Fruit fly (Drosophila melanogaster) whole organism, prepupa: Measurements from ENCODE around the gene CG10550.
A peak's percentile ranks its signal among the peaks of the same experiment; 100 is the strongest.

Experiments used
- CG10631 ChIP-seq: fragments of 200-800 bp; sonication (Bioruptor generic); optimal IDR thresholded peaks from 2 replicates; lab custom pipeline; 2016; ENCODE audit warnings: missing biosample characterization, missing genetic modification characterization
- CG10669 ChIP-seq: fragments of 200-800 bp; sonication (Bioruptor generic); optimal IDR thresholded peaks from 3 replicates; lab custom pipeline; 2018; ENCODE audit warnings: missing biosample characterization, mild to moderate bottlenecking, missing genetic modification characterization, moderate library complexity
- CG11902 ChIP-seq: fragments of 200-800 bp; sonication (Bioruptor generic); optimal IDR thresholded peaks from 3 replicates; lab custom pipeline; 2016; ENCODE audit warnings: missing biosample characterization, missing genetic modification characterization
- CG15336 ChIP-seq: fragments of 200-800 bp; sonication (Bioruptor generic); IDR thresholded peaks from 2 replicates; pipeline ENCODE4 v1.3.6; 2022; ENCODE audit warnings: missing biosample characterization, missing genetic modification characterization
- CG1621 ChIP-seq: fragments of 200-800 bp; sonication (Bioruptor generic); optimal IDR thresholded peaks from 3 replicates; lab custom pipeline; 2018; ENCODE audit warnings: missing biosample characterization, mild to moderate bottlenecking, missing genetic modification characterization
- CG3032 ChIP-seq: fragments of 200-800 bp; optimal IDR thresholded peaks from 2 replicates; lab custom pipeline; 2019; ENCODE audit warnings: missing biosample characterization, mild to moderate bottlenecking, missing genetic modification characterization, moderate library complexity
- CG32006 ChIP-seq: fragments of 200-800 bp; sonication (Bioruptor generic); optimal IDR thresholded peaks from 3 replicates; lab custom pipeline; 2017; ENCODE audit warnings: missing biosample characterization, mild to moderate bottlenecking, missing genetic modification characterization
- CG6163 ChIP-seq: fragments of 200-800 bp; sonication (Bioruptor generic); IDR thresholded peaks from 3 replicates; pipeline ENCODE4 v1.3.6; 2022; ENCODE audit warnings: missing biosample characterization, missing genetic modification characterization
- CG8119 ChIP-seq: fragments of 200-800 bp; sonication (Bioruptor generic); IDR thresholded peaks from 3 replicates; pipeline ENCODE4 v1.3.6; 2022; ENCODE audit warnings: missing biosample characterization, missing genetic modification characterization
- CG8319 ChIP-seq: fragments of 200-800 bp; sonication (Bioruptor generic); optimal IDR thresholded peaks from 3 replicates; lab custom pipeline; 2016; ENCODE audit warnings: missing biosample characterization, missing genetic modification characterization
- CG9139 ChIP-seq: fragments of 200-800 bp; sonication (Bioruptor generic); optimal IDR thresholded peaks from 3 replicates; lab custom pipeline; 2017; ENCODE audit warnings: missing biosample characterization, mild to moderate bottlenecking, missing genetic modification characterization
- Eip78C ChIP-seq: fragments of 200-800 bp; sonication (Bioruptor generic); peaks from one replicate; lab custom pipeline; 2016; ENCODE audit warnings: missing biosample characterization, missing genetic modification characterization
- Eip93F ChIP-seq: fragments of 200-800 bp; sonication (Bioruptor generic); optimal IDR thresholded peaks from 2 replicates; lab custom pipeline; 2016; ENCODE audit warnings: missing biosample characterization, mild to moderate bottlenecking, missing genetic modification characterization
- Ets21C ChIP-seq: fragments of 200-800 bp; sonication (Bioruptor generic); optimal IDR thresholded peaks from 3 replicates; lab custom pipeline; 2016; ENCODE audit warnings: missing biosample characterization, missing genetic modification characterization
- Ets96B ChIP-seq: fragments of 200-800 bp; optimal IDR thresholded peaks from 2 replicates; lab custom pipeline; 2019; ENCODE audit warnings: missing biosample characterization, mild to moderate bottlenecking, missing genetic modification characterization, moderate library complexity
- Hr39 ChIP-seq: fragments of 200-800 bp; sonication (Bioruptor generic); optimal IDR thresholded peaks from 2 replicates; lab custom pipeline; 2016; ENCODE audit warnings: missing biosample characterization, missing genetic modification characterization
- Smox ChIP-seq: fragments of 200-800 bp; sonication (Bioruptor generic); optimal IDR thresholded peaks from 3 replicates; lab custom pipeline; 2016; ENCODE audit warnings: missing biosample characterization, missing genetic modification characterization
- Sox14 ChIP-seq: fragments of 200-800 bp; sonication (Bioruptor generic); optimal IDR thresholded peaks from 3 replicates; lab custom pipeline; 2016; ENCODE audit warnings: missing biosample characterization, missing genetic modification characterization
- Sox15 ChIP-seq: fragments of 200-800 bp; sonication (Bioruptor generic); optimal IDR thresholded peaks from 3 replicates; lab custom pipeline; 2016; ENCODE audit warnings: missing biosample characterization, missing genetic modification characterization
- acj6 ChIP-seq: fragments of 200-800 bp; sonication (Bioruptor generic); optimal IDR thresholded peaks from 3 replicates; lab custom pipeline; 2016; ENCODE audit warnings: missing biosample characterization, missing genetic modification characterization
- dac ChIP-seq: fragments of 200-800 bp; sonication (Bioruptor generic); optimal IDR thresholded peaks from 2 replicates; lab custom pipeline; 2017; ENCODE audit warnings: missing biosample characterization, mild to moderate bottlenecking, missing genetic modification characterization
- eg ChIP-seq: fragments of 200-800 bp; sonication (Bioruptor generic); IDR thresholded peaks from 3 replicates; pipeline ENCODE4 v1.3.6; 2022; ENCODE audit warnings: missing biosample characterization, missing genetic modification characterization
- esn ChIP-seq: fragments of 200-800 bp; sonication (Bioruptor generic); optimal IDR thresholded peaks from 2 replicates; lab custom pipeline; 2016; ENCODE audit warnings: missing biosample characterization, mild to moderate bottlenecking, missing genetic modification characterization, moderate library complexity
- lz ChIP-seq: fragments of 200-800 bp; sonication (Bioruptor generic); optimal IDR thresholded peaks from 3 replicates; lab custom pipeline; 2016; ENCODE audit warnings: missing biosample characterization, missing genetic modification characterization
- pdm3 ChIP-seq: fragments of 200-800 bp; sonication (Bioruptor generic); optimal IDR thresholded peaks from 3 replicates; lab custom pipeline; 2016; ENCODE audit warnings: missing biosample characterization, missing genetic modification characterization
- salr ChIP-seq, 2 experiments: fragments of 200-800 bp; sonication (Bioruptor generic); optimal IDR thresholded peaks; 3 replicates each; lab custom pipeline; 2016 to 2018; ENCODE audit warnings: missing biosample characterization in 2 of 2, missing genetic modification characterization in 2 of 2, mild to moderate bottlenecking in 1 of 2
- ss ChIP-seq, 2 experiments: fragments of 200-800 bp; sonication (Bioruptor generic); optimal IDR thresholded peaks; 2 replicates in 1 of 2; 3 replicates in 1 of 2; lab custom pipeline; 2017 to 2018; ENCODE audit warnings: mild to moderate bottlenecking in 2 of 2, missing biosample characterization in 2 of 2, missing genetic modification characterization in 2 of 2, moderate library complexity in 1 of 2
- svp ChIP-seq: fragments of 200-800 bp; sonication (Bioruptor generic); peaks from one replicate; lab custom pipeline; 2016; ENCODE audit warnings: missing biosample characterization, missing genetic modification characterization
- vri ChIP-seq: fragments of 200-800 bp; sonication (Bioruptor generic); optimal IDR thresholded peaks from 3 replicates; lab custom pipeline; 2016; ENCODE audit warnings: missing biosample characterization, mild to moderate bottlenecking, missing genetic modification characterization

CG10550 gene

dm6 chr3R:25331103-25331502 lies 22.9 kb upstream of the CG10550 start, which contains the start of gene CHKov2:
Gene CHKov2 (minus strand): TSS chr3R:25331203.
- no peak for TF ChIP-seq CG9139
- no peak for TF ChIP-seq salr (GFP tag; optimal IDR thresholded peaks at IDR 0.05; lab: Kevin White, UChicago)
- TF ChIP-seq CG3032 (tag; lab: Kevin White, UChicago): no peak
- no peak for TF ChIP-seq esn (GFP tag; lab: Kevin White, UChicago)
- TF ChIP-seq vri (GFP tag; lab: Kevin White, UChicago): no peak
- TF ChIP-seq Sox15 (GFP tag; lab: Kevin White, UChicago): no peak
- TF ChIP-seq Eip78C (GFP tag; lab: Kevin White, UChicago): no peak
- TF ChIP-seq CG10669 (GFP tag; lab: Kevin White, UChicago): no peak

- TF ChIP-seq CG15336 (GFP tag; lab: Robert Waterston, UW) (0 out of 2 replicates have a peak, but pooled peaks have one; percentile 21), vri (GFP tag; lab: Kevin White, UChicago) (peak; percentile 30), CG32006 (GFP tag; lab: Kevin White, UChicago) (no peak)
These were observed 20.9 kb upstream of the CG10550 start, which contains the start of gene CHKov1 for dm6 chr3R:25329079-25329478. Gene CHKov1 (minus strand): TSS chr3R:25329316.

DNA sequence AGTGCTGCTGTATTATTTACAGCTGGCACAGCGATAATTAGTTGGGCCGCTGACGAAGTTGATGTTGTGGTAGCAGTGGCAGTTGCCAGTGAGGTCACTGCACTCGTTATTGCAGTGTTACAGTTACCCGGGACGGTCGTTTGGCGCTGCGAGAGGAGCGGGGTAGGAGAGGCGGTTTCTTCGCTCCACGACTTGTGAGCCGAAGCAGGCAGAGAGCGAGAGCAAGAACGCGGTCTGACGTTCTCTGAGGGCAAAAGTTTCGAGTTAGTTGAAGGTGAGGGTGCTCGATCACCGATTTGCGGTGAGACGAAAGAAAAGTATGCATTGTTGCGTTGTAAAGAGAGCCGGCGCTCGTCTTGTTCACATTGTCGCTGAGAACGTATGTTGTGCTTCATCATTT lies 20.3 kb upstream of the CG10550 start:
- TF ChIP-seq CG8119 (GFP tag; lab: Robert Waterston, UW) (0 out of 3 replicates have a peak, but pooled peaks have one; percentile 28), eg (GFP tag; lab: Robert Waterston, UW) (0 out of 3 replicates have a peak, but pooled peaks have one; percentile 17)

DNA sequence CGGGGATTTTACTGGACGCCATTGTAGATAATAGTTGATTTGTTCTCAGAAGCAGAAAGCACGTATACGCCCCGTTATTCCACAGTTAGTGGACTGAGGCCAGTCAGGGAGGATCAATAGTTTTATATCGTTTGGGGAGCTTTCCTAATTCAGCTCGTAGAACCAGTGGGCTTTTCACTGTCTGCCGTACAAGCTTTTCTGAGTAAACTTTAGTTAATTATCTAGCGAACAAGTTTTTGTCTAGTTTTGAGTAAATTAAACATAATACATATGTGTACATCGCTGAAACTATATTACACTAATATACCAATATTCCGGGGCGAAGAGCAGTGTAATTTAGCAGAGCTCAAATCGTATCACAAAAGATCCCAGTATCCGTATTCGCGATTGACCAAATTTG lies 14.5 kb upstream of the CG10550 start, which contains the start of gene CG10562:
Gene CG10562, minus strand, starts transcription at position 101 of the 400 bp plus-strand sequence.
- TF ChIP-seq acj6 (no peak), Ets21C (GFP tag; lab: Kevin White, UChicago) (no peak), eg (GFP tag; lab: Robert Waterston, UW) (no peak), pdm3 (GFP tag; lab: Kevin White, UChicago) (no peak), Sox14 (no peak), lz (GFP tag; lab: Kevin White, UChicago) (no peak), dac (GFP tag; lab: Kevin White, UChicago) (no peak), Ets96B (tag; lab: Kevin White, UChicago) (no peak), CG1621 (tag; lab: Kevin White, UChicago) (no peak), ss (GFP tag; optimal IDR thresholded peaks at IDR 0.05; lab: Kevin White, UChicago) (no peak), Smox (GFP tag; lab: Kevin White, UChicago) (no peak), Hr39 (GFP tag; lab: Kevin White, UChicago) (no peak), CG15336 (GFP tag; lab: Robert Waterston, UW) (no peak), CG8119 (GFP tag; lab: Robert Waterston, UW) (no peak), CG3032 (tag; lab: Kevin White, UChicago) (no peak), CG11902 (no peak), CG10631 (no peak), Eip93F (GFP tag; lab: Kevin White, UChicago) (no peak), Eip78C (GFP tag; lab: Kevin White, UChicago) (no peak)

- TF ChIP-seq dac (GFP tag; lab: Kevin White, UChicago) (no peak), CG8319 (GFP tag; lab: Kevin White, UChicago) (no peak), svp (GFP tag; lab: Kevin White, UChicago) (peak; percentile 72)
These were observed 13.5 kb upstream of the CG10550 start for dm6 chr3R:25321681-25322080.

- TF ChIP-seq CG11902 (no peak), CG9139 (no peak), pdm3 (GFP tag; lab: Kevin White, UChicago) (no peak), CG6163 (GFP tag; lab: Robert Waterston, UW) (no peak), Ets21C (GFP tag; lab: Kevin White, UChicago) (no peak), CG10669 (GFP tag; lab: Kevin White, UChicago) (no peak), Hr39 (GFP tag; lab: Kevin White, UChicago) (no peak), Smox (GFP tag; lab: Kevin White, UChicago) (no peak)
These were observed 12.7 kb upstream of the CG10550 start for dm6 chr3R:25320898-25321297.
